Fruit fly (Drosophila melanogaster): ENCODE measurements around the gene Flad2.

Gene Flad2

DNA sequence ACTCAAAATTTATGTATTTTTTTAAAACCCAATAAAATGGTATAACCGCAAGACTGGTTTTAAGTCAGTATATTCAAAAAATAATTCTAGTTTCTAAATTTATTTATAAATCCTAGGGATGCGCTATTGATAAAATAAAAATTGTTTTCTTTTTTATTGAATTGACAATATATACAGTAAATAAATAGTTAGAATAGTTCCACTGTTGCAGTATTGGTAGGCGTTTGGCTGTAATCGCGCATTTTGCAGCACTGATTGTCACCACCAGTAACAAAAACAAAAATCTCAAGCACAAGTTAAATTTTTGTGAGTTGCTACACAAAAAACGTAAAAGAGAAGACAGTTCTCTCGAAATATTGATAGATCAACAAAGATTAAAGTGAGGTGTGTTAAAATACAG, 43.4 kb upstream of the Flad2 start, which contains the start of gene CG31855 (continued):
- peak; percentile 49; the same call in 1 of the 2 replicates for TF ChIP-seq E2f2 (GFP tag; IDR thresholded peaks at IDR 0.05)
- peak; percentile 74 for TF ChIP-seq pho (GFP tag; optimal IDR thresholded peaks at IDR 0.05)
- TF ChIP-seq CG32772 (GFP tag; IDR thresholded peaks at IDR 0.05): peak; percentile 78
- peak; percentile 78 for TF ChIP-seq CG31441 (GFP tag; IDR thresholded peaks at IDR 0.05)
- TF ChIP-seq CG8765 (GFP tag; IDR thresholded peaks at IDR 0.05): no peak; the same call in 1 of the 2 replicates
- TF ChIP-seq Rx (GFP tag; IDR thresholded peaks at IDR 0.05): 0 out of 2 replicates have a peak, but pooled peaks have one; percentile 9
- no peak for TF ChIP-seq crol (GFP tag; IDR thresholded peaks at IDR 0.05)
- TF ChIP-seq CG31365 (tag; optimal IDR thresholded peaks at IDR 0.05): peak; percentile 17
- TF ChIP-seq CG2120 (GFP tag; optimal IDR thresholded peaks at IDR 0.05): peak; percentile 91
- TF ChIP-seq CG8924 (tag; optimal IDR thresholded peaks at IDR 0.05): peak; percentile 82
- peak; percentile 67 for TF ChIP-seq odd (GFP tag; optimal IDR thresholded peaks at IDR 0.05)
- no peak for TF ChIP-seq ash1 (GFP tag; optimal IDR thresholded peaks at IDR 0.05)
- no peak for TF ChIP-seq Lpt (GFP tag; optimal IDR thresholded peaks at IDR 0.05)
- peak; percentile 51; the same call in 1 of the 2 replicates for TF ChIP-seq Drgx (GFP tag; IDR thresholded peaks at IDR 0.05)
- TF ChIP-seq YL-1 (GFP tag; optimal IDR thresholded peaks at IDR 0.05): peak; percentile 79
- no peak for TF ChIP-seq Elba2 (GFP tag; optimal IDR thresholded peaks at IDR 0.05)
- peak; percentile 56 for TF ChIP-seq CG6813 (GFP tag; optimal IDR thresholded peaks at IDR 0.05)
- peak; percentile 86 for TF ChIP-seq CG18599 (GFP tag; optimal IDR thresholded peaks at IDR 0.05)
- peak; percentile 76 for TF ChIP-seq CG10959 (GFP tag; IDR thresholded peaks at IDR 0.05)
- peak; percentile 71 for TF ChIP-seq Camta (GFP tag; optimal IDR thresholded peaks at IDR 0.05)
- peak; percentile 83 for TF ChIP-seq mam (GFP tag; optimal IDR thresholded peaks at IDR 0.05)
- TF ChIP-seq CG8388 (GFP tag; optimal IDR thresholded peaks at IDR 0.05): peak; percentile 72
- TF ChIP-seq Meics (GFP tag; optimal IDR thresholded peaks at IDR 0.05): peak; percentile 83
- peak; percentile 85 for TF ChIP-seq Fer3 (tag; optimal IDR thresholded peaks at IDR 0.05)
- TF ChIP-seq Oli (tag; optimal IDR thresholded peaks at IDR 0.05): peak; percentile 63
- TF ChIP-seq pzg (GFP tag; optimal IDR thresholded peaks at IDR 0.05): peak; percentile 63
- TF ChIP-seq ranshi (GFP tag; IDR thresholded peaks at IDR 0.05): peak; percentile 80
- TF ChIP-seq gce (GFP tag; IDR thresholded peaks at IDR 0.05): peak; percentile 35; the same call in 1 of the 3 replicates
- TF ChIP-seq HLH4C (GFP tag; IDR thresholded peaks at IDR 0.05; ENCODE audit: partially characterized antibody): no peak
- TF ChIP-seq CG16863 (GFP tag; optimal IDR thresholded peaks at IDR 0.05): peak; percentile 63
- TF ChIP-seq ftz-f1 (GFP tag; optimal IDR thresholded peaks at IDR 0.05): no peak
- peak; percentile 73; the same call in 2 of the 3 replicates for TF ChIP-seq CG17361 (GFP tag; IDR thresholded peaks at IDR 0.05)
- no peak for TF ChIP-seq pita (GFP tag; optimal IDR thresholded peaks at IDR 0.05)
- TF ChIP-seq Dp (GFP tag; optimal IDR thresholded peaks at IDR 0.05): peak; percentile 25
- peak; percentile 28 for TF ChIP-seq Hey (tag; optimal IDR thresholded peaks at IDR 0.05)
- peak; percentile 50 for TF ChIP-seq CG33213 (GFP tag; optimal IDR thresholded peaks at IDR 0.05)
- peak; percentile 79 for TF ChIP-seq CG5245 (GFP tag; optimal IDR thresholded peaks at IDR 0.05)
- TF ChIP-seq CG17359 (tag; optimal IDR thresholded peaks at IDR 0.05): peak; percentile 86
- peak; percentile 77 for TF ChIP-seq Taf1 (GFP tag; IDR thresholded peaks at IDR 0.05)
- TF ChIP-seq nau (GFP tag; optimal IDR thresholded peaks at IDR 0.05): peak; percentile 75
- TF ChIP-seq NC2α (GFP tag; optimal IDR thresholded peaks at IDR 0.05): no peak
- peak; percentile 92 for TF ChIP-seq CG13894 (tag; optimal IDR thresholded peaks at IDR 0.05)
- TF ChIP-seq salm (tag; optimal IDR thresholded peaks at IDR 0.05): peak; percentile 36
- TF ChIP-seq p53 (GFP tag; optimal IDR thresholded peaks at IDR 0.05): no peak
- TF ChIP-seq Spps (tag; optimal IDR thresholded peaks at IDR 0.05): peak; percentile 43
- peak; percentile 85 for TF ChIP-seq CG15269 (tag; optimal IDR thresholded peaks at IDR 0.05)
- TF ChIP-seq CG1603 (tag; optimal IDR thresholded peaks at IDR 0.05): peak; percentile 68
- TF ChIP-seq psq (GFP tag; optimal IDR thresholded peaks at IDR 0.05): peak; percentile 7
- peak; percentile 80 for TF ChIP-seq CG17829 (tag; optimal IDR thresholded peaks at IDR 0.05)
- TF ChIP-seq ssp (GFP tag; IDR thresholded peaks at IDR 0.05): peak; percentile 50
- peak; percentile 51 for TF ChIP-seq CG3995 (GFP tag; optimal IDR thresholded peaks at IDR 0.05)

Measured in whole organism, embryonic.